Fruit fly (Drosophila melanogaster): Measurements from ENCODE around the gene CG43056.
A peak's percentile ranks its signal among the peaks of the same experiment; 100 is the strongest.

CG43056 gene

dm6 chr2L:4440881-4441737, 3.5 kb downstream of the CG43056 start, which contains the start of gene CG15431 (continued):
- TF ChIP-seq bsh (GFP tag; optimal IDR thresholded peaks at IDR 0.05) (no peak), so (GFP tag; IDR thresholded peaks at IDR 0.05) (0 out of 3 replicates have a peak, but pooled peaks have one; percentile 22), Lim3 (GFP tag; IDR thresholded peaks at IDR 0.05) (no peak), CG3838 (GFP tag; optimal IDR thresholded peaks at IDR 0.05) (no peak), CG31224 (GFP tag; IDR thresholded peaks at IDR 0.05) (peak; percentile 37; the same call in 1 of the 2 replicates), CG13123 (GFP tag; optimal IDR thresholded peaks at IDR 0.05) (peak; percentile 5), Ada2b (GFP tag; IDR thresholded peaks at IDR 0.05) (peak; percentile 55; the same call in 1 of the 2 replicates), ara (GFP tag; IDR thresholded peaks at IDR 0.05) (no peak), Myb (GFP tag; optimal IDR thresholded peaks at IDR 0.05) (no peak), mld (GFP tag; IDR thresholded peaks at IDR 0.05; ENCODE audit: partially characterized antibody) (no peak), sens (GFP tag) (peak; percentile 82), lola (GFP tag; optimal IDR thresholded peaks at IDR 0.05) (no peak), odd (GFP tag; optimal IDR thresholded peaks at IDR 0.05) (no peak), CG17912 (GFP tag; optimal IDR thresholded peaks at IDR 0.05) (no peak), CG7928 (GFP tag; optimal IDR thresholded peaks at IDR 0.05) (no peak), vnd (GFP tag; IDR thresholded peaks at IDR 0.05; ENCODE audit: partially characterized antibody) (no peak), Asciz (GFP tag; optimal IDR thresholded peaks at IDR 0.05) (peak; percentile 44), tap (tag; optimal IDR thresholded peaks at IDR 0.05) (peak; percentile 24), CG1647 (GFP tag; optimal IDR thresholded peaks at IDR 0.05) (peak; percentile 23), sug (tag; optimal IDR thresholded peaks at IDR 0.05) (peak; percentile 37), az2 (GFP tag; optimal IDR thresholded peaks at IDR 0.05) (peak; percentile 52), CG9876 (GFP tag; optimal IDR thresholded peaks at IDR 0.05) (no peak), Hsf (GFP tag; optimal IDR thresholded peaks at IDR 0.05) (peak; percentile 33), chm (GFP tag; IDR thresholded peaks at IDR 0.05) (0 out of 2 replicates have a peak, but pooled peaks have one; percentile 35), CG32532 (GFP tag; IDR thresholded peaks at IDR 0.05) (peak; percentile 76), CG11696 (GFP tag; IDR thresholded peaks at IDR 0.05) (no peak), Antp (GFP tag; optimal IDR thresholded peaks at IDR 0.05) (no peak), CG31365 (tag; optimal IDR thresholded peaks at IDR 0.05) (no peak), Hmx (GFP tag; optimal IDR thresholded peaks at IDR 0.05) (no peak), nmo (GFP tag; optimal IDR thresholded peaks at IDR 0.05) (peak; percentile 31), al (GFP tag; IDR thresholded peaks at IDR 0.05) (0 out of 2 replicates have a peak, but pooled peaks have one; percentile 37), C15 (GFP tag; IDR thresholded peaks at IDR 0.05) (peak; percentile 46; the same call in 1 of the 3 replicates), tio (GFP tag; optimal IDR thresholded peaks at IDR 0.05) (no peak), CG33213 (GFP tag; optimal IDR thresholded peaks at IDR 0.05) (no peak), dmrt99B (tag; optimal IDR thresholded peaks at IDR 0.05) (peak; percentile 73), chif (GFP tag; optimal IDR thresholded peaks at IDR 0.05) (peak in 1 of 2 experiments; percentile 3), CG7987 (GFP tag; optimal IDR thresholded peaks at IDR 0.05) (no peak), grn (GFP tag; optimal IDR thresholded peaks at IDR 0.05) (no peak), CG31388 (GFP tag; optimal IDR thresholded peaks at IDR 0.05) (no peak), ind (GFP tag; optimal IDR thresholded peaks at IDR 0.05) (peak; percentile 50), CG5245 (GFP tag; optimal IDR thresholded peaks at IDR 0.05) (peak; percentile 14), vvl (GFP tag; IDR thresholded peaks at IDR 0.05) (peak; percentile 76), eyg (GFP tag; optimal IDR thresholded peaks at IDR 0.05) (no peak), CG6689 (GFP tag; IDR thresholded peaks at IDR 0.05) (0 out of 2 replicates have a peak, but pooled peaks have one; percentile 29), salm (tag; optimal IDR thresholded peaks at IDR 0.05) (peak; percentile 32), CG9797 (GFP tag; optimal IDR thresholded peaks at IDR 0.05) (no peak), CG14710 (tag; optimal IDR thresholded peaks at IDR 0.05) (no peak), tgo (GFP tag; IDR thresholded peaks at IDR 0.05) (peak; percentile 50; the same call in 2 of the 3 replicates), CG7745 (tag; optimal IDR thresholded peaks at IDR 0.05) (no peak)

Data from whole organism, embryonic.